Fruit fly (Drosophila melanogaster): ENCODE data around the gene zuc.

The zuc gene

dm6 chr2L:12021193-12021592 lies 31.5 kb upstream of the zuc start (continued):
- TF ChIP-seq lola (GFP tag; optimal IDR thresholded peaks at IDR 0.05): no peak

- no peak for TF ChIP-seq br (GFP tag; optimal IDR thresholded peaks at IDR 0.05)
- no peak for TF ChIP-seq Rel (GFP tag; optimal IDR thresholded peaks at IDR 0.05)
- TF ChIP-seq Rel (tag; optimal IDR thresholded peaks at IDR 0.05): peak; percentile 26
- TF ChIP-seq fru (GFP tag; optimal IDR thresholded peaks at IDR 0.05): no peak
Measured at dm6 chr2L:12020735-12021134, 31.1 kb upstream of the zuc start, which contains the start of gene Wdr81. Gene Wdr81 (minus strand): TSS chr2L:12020960.

DNA sequence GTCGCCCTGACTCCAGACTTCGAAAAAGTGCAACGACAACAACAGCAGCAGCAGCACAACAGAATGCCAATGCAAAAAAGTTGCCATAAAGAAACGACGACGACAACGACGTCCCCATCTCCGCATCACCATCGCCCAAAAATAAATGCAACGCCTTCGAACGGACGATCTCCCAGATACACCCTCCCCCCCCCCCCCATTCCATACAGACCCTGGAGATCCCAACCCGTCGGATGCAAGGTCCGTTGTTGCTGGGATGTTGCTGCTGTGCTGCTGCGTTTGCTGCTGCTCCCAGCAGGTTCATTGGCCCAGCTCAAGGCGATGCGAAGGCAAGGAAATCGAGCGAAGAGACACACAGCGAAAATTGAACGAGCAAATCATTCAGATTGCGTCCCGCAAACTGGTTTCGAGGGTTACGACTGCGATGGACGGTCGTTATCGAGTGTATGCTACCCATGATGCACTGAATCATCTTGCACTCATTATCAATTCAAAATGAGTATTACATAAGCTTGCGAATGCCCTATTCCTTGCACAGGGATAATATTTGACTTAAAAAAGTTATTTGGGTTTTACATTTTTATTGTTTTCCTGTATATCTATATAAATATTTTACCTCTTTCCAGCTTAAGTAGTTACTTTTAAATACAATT lies 24.2 kb upstream of the zuc start:
- TF ChIP-seq Hnf4 (GFP tag; optimal IDR thresholded peaks at IDR 0.05) (peak; percentile 78), Dif (GFP tag; optimal IDR thresholded peaks at IDR 0.05; ENCODE audit: partially characterized antibody) (no peak), rgr (GFP tag; optimal IDR thresholded peaks at IDR 0.05) (no peak), fru (GFP tag; optimal IDR thresholded peaks at IDR 0.05) (peak; percentile 11), woc (GFP tag; optimal IDR thresholded peaks at IDR 0.05) (peak; percentile 4), h (GFP tag; optimal IDR thresholded peaks at IDR 0.05) (peak; percentile 24), HLH106 (tag; optimal IDR thresholded peaks at IDR 0.05) (peak; percentile 31), psq (GFP tag; optimal IDR thresholded peaks at IDR 0.05) (peak; percentile 83), OdsH (GFP tag; optimal IDR thresholded peaks at IDR 0.05) (peak; percentile 1), br (GFP tag; optimal IDR thresholded peaks at IDR 0.05) (no peak), Sp1 (GFP tag; optimal IDR thresholded peaks at IDR 0.05) (peak; percentile 6), dl (GFP tag; optimal IDR thresholded peaks at IDR 0.05; ENCODE audit: insufficient read depth in 1 of 2, partially characterized antibody in 2 of 2) (peak; percentile 27 to 31), CG32264 (GFP tag; optimal IDR thresholded peaks at IDR 0.05) (no peak), sage (GFP tag; optimal IDR thresholded peaks at IDR 0.05) (no peak), Rel (GFP tag; optimal IDR thresholded peaks at IDR 0.05) (no peak), Rel (tag; optimal IDR thresholded peaks at IDR 0.05) (peak; percentile 90), Myc (optimal IDR thresholded peaks at IDR 0.05) (no peak), foxo (GFP tag; optimal IDR thresholded peaks at IDR 0.05) (peak in 1 of 2 experiments; percentile 9)

dm6 chr2L:12013243-12013642 lies 23.6 kb upstream of the zuc start:
- TF ChIP-seq Dfd (GFP tag; optimal IDR thresholded peaks at IDR 0.05) (no peak), psq (GFP tag; optimal IDR thresholded peaks at IDR 0.05) (no peak), CG32264 (GFP tag; optimal IDR thresholded peaks at IDR 0.05) (no peak), HLH106 (tag; optimal IDR thresholded peaks at IDR 0.05) (peak; percentile 28), rgr (GFP tag; optimal IDR thresholded peaks at IDR 0.05) (peak; percentile 40), Jra (GFP tag; optimal IDR thresholded peaks at IDR 0.05) (no peak), usp (GFP tag; optimal IDR thresholded peaks at IDR 0.05) (no peak), sage (GFP tag; optimal IDR thresholded peaks at IDR 0.05) (peak; percentile 5), CG9705 (GFP tag; optimal IDR thresholded peaks at IDR 0.05) (peak; percentile 32), N (GFP tag; optimal IDR thresholded peaks at IDR 0.05) (no peak), Dif (GFP tag; optimal IDR thresholded peaks at IDR 0.05; ENCODE audit: partially characterized antibody) (no peak), br (GFP tag; optimal IDR thresholded peaks at IDR 0.05) (no peak), Mio (GFP tag; optimal IDR thresholded peaks at IDR 0.05) (no peak), fru (GFP tag; optimal IDR thresholded peaks at IDR 0.05) (peak; percentile 46), foxo (GFP tag; optimal IDR thresholded peaks at IDR 0.05) (no peak), lola (GFP tag; optimal IDR thresholded peaks at IDR 0.05) (no peak), Hr83 (GFP tag; optimal IDR thresholded peaks at IDR 0.05; ENCODE audit: poor library complexity, severe bottlenecking) (peak; percentile 55), OdsH (GFP tag; optimal IDR thresholded peaks at IDR 0.05) (no peak), sv (GFP tag; optimal IDR thresholded peaks at IDR 0.05) (no peak), woc (GFP tag; optimal IDR thresholded peaks at IDR 0.05) (no peak), Vsx2 (GFP tag; optimal IDR thresholded peaks at IDR 0.05; ENCODE audit: partially characterized antibody) (no peak), h (GFP tag; optimal IDR thresholded peaks at IDR 0.05) (peak; percentile 43), dl (GFP tag; optimal IDR thresholded peaks at IDR 0.05; ENCODE audit: insufficient read depth in 1 of 2, partially characterized antibody in 2 of 2) (no peak), brk (GFP tag; optimal IDR thresholded peaks at IDR 0.05) (no peak), Hnf4 (GFP tag; optimal IDR thresholded peaks at IDR 0.05) (peak; percentile 26), ey (GFP tag; optimal IDR thresholded peaks at IDR 0.05) (peak; percentile 48), dsf (GFP tag; optimal IDR thresholded peaks at IDR 0.05; ENCODE audit: borderline replicate concordance) (no peak), pan (optimal IDR thresholded peaks at IDR 0.05) (no peak)
